Worm (Caenorhabditis elegans) whole organism, mixed stage, embryonic: ENCODE measurements around the gene trk-1.

Experiments used
- blmp-1 ChIP-seq: fragments of 150-350 bp; optimal IDR thresholded peaks from 2 replicates; lab custom pipeline; 2014; ENCODE audit warnings: missing biosample characterization, missing genetic modification characterization
- nhr-237 ChIP-seq: fragments of 150-350 bp; optimal IDR thresholded peaks from 2 replicates; lab custom pipeline; 2014; ENCODE audit warnings: missing biosample characterization, missing genetic modification characterization
- pha-4 ChIP-seq: fragments of 150-350 bp; optimal IDR thresholded peaks from 2 replicates; lab custom pipeline; 2018; ENCODE audit warnings: missing biosample characterization, missing genetic modification reagents, missing genetic modification characterization
- snpc-4 ChIP-seq: fragments of 150-350 bp; optimal IDR thresholded peaks from 2 replicates; lab custom pipeline; 2014; ENCODE audit warnings: missing biosample characterization, missing genetic modification characterization

ce11 chrX:8950507-8951028, at the start of gene trk-1:
- no peak for TF ChIP-seq blmp-1 (tag; lab: Kevin White, UChicago)
- no peak for TF ChIP-seq snpc-4 (tag; lab: Kevin White, UChicago)
- TF ChIP-seq nhr-237 (tag; lab: Kevin White, UChicago), result no peak
- TF ChIP-seq pha-4 (tag; lab: Kevin White, UChicago), result no peak
